Fruit fly (Drosophila melanogaster) S2 (cell line): ENCODE measurements around the gene CG6149.

ENCODE experiments used
- CG8478 ChIP-seq: fragments of >200 bp; optimal IDR thresholded peaks from 2 replicates; lab custom pipeline; 2018
- CTCF ChIP-seq, 2 experiments: fragments of >200 bp; optimal IDR thresholded peaks; 2 replicates each; lab custom pipeline; 2018

dm6 chr3L:11454461-11454860 is 19.2 kb upstream of the CG6149 start:
- TF ChIP-seq CG8478 (lab: Kevin White, UChicago) (no peak), CTCF (optimal IDR thresholded peaks at IDR 0.05; lab: Kevin White, UChicago) (no peak)
